Fruit fly (Drosophila melanogaster): ENCODE results near the gene Tomosyn.
A peak's percentile ranks its signal among the peaks of the same experiment; 100 is the strongest.

The Tomosyn gene

dm6 chrX:12676554-12677336 is 45.3 kb downstream of the Tomosyn start:
- TF ChIP-seq CG33017 (tag; optimal IDR thresholded peaks at IDR 0.05): no peak
- TF ChIP-seq CG11617 (GFP tag; optimal IDR thresholded peaks at IDR 0.05): no peak
- TF ChIP-seq CG5204 (GFP tag; optimal IDR thresholded peaks at IDR 0.05): no peak
- TF ChIP-seq ovo (GFP tag; optimal IDR thresholded peaks at IDR 0.05): peak; percentile 2
- peak; percentile 45 for TF ChIP-seq CG14711 (tag; optimal IDR thresholded peaks at IDR 0.05)
- peak; percentile 76 for TF ChIP-seq tj (GFP tag; optimal IDR thresholded peaks at IDR 0.05)
- no peak for TF ChIP-seq Crg-1 (GFP tag; optimal IDR thresholded peaks at IDR 0.05)

- no peak for TF ChIP-seq Clk (GFP tag; optimal IDR thresholded peaks at IDR 0.05)
- TF ChIP-seq tj (GFP tag; optimal IDR thresholded peaks at IDR 0.05): no peak
- no peak for TF ChIP-seq Crg-1 (GFP tag; optimal IDR thresholded peaks at IDR 0.05)
- TF ChIP-seq CG12768 (GFP tag; optimal IDR thresholded peaks at IDR 0.05): no peak
- TF ChIP-seq cnc (optimal IDR thresholded peaks at IDR 0.05): no peak
- no peak for TF ChIP-seq toe (GFP tag; optimal IDR thresholded peaks at IDR 0.05)
- no peak for TF ChIP-seq CG7101 (tag; optimal IDR thresholded peaks at IDR 0.05)
- no peak for TF ChIP-seq ovo (GFP tag; optimal IDR thresholded peaks at IDR 0.05)
Observed at dm6 chrX:12682403-12682958, 51.1 kb downstream of the Tomosyn start.

- TF ChIP-seq CG1620 (GFP tag; optimal IDR thresholded peaks at IDR 0.05) (no peak), CG7101 (tag; optimal IDR thresholded peaks at IDR 0.05) (no peak), pad (GFP tag; optimal IDR thresholded peaks at IDR 0.05) (no peak), ovo (GFP tag; optimal IDR thresholded peaks at IDR 0.05) (no peak), CG14711 (tag; optimal IDR thresholded peaks at IDR 0.05) (peak; percentile 4), tj (GFP tag; optimal IDR thresholded peaks at IDR 0.05) (no peak)
Observed at dm6 chrX:12699095-12699750, 67.8 kb downstream of the Tomosyn start.

Data from whole organism, adult.